Worm (Caenorhabditis elegans) whole organism, young adult: ENCODE data around the gene B0244.7.

ENCODE experiments used
- B0035.1 ChIP-seq: sonication (generic microtip); optimal IDR thresholded peaks from 2 replicates; lab custom pipeline; 2016; ENCODE audit warnings: missing genetic modification characterization, mild to moderate bottlenecking, missing compliant biosample characterization, missing genotype, missing genetic modification reagents
- B0261.1 ChIP-seq: sonication (generic microtip); optimal IDR thresholded peaks from 2 replicates; lab custom pipeline; 2016; ENCODE audit warnings: mild to moderate bottlenecking, missing genetic modification characterization, moderate library complexity, missing compliant biosample characterization
- B0336.3 ChIP-seq: fragments of 200-800 bp; sonication (Bioruptor generic); IDR thresholded peaks from 2 replicates; pipeline ENCODE4 v1.3.6; 2022; ENCODE audit warnings: missing genetic modification characterization, missing compliant biosample characterization
- F22D6.2 ChIP-seq: sonication (generic microtip); optimal IDR thresholded peaks from 2 replicates; lab custom pipeline; 2016; ENCODE audit warnings: mild to moderate bottlenecking, missing genetic modification characterization, missing compliant biosample characterization
- F39B2.1 ChIP-seq: fragments of 200-800 bp; sonication (Bioruptor generic); IDR thresholded peaks from 2 replicates; pipeline ENCODE4 v1.3.6; 2022; ENCODE audit warnings: missing genetic modification reagents, missing genetic modification characterization, missing compliant biosample characterization
- K11D2.4 ChIP-seq: fragments of 200-800 bp; sonication (Bioruptor generic); IDR thresholded peaks from 2 replicates; pipeline ENCODE4 v1.3.6; 2022; ENCODE audit warnings: missing genetic modification reagents, missing genetic modification characterization, missing compliant biosample characterization
- T07F8.4 ChIP-seq: sonication (generic microtip); optimal IDR thresholded peaks from 2 replicates; lab custom pipeline; 2016; ENCODE audit warnings: mild to moderate bottlenecking, missing genetic modification characterization, moderate library complexity, missing compliant biosample characterization
- T26A5.8 ChIP-seq: sonication (generic microtip); optimal IDR thresholded peaks from 2 replicates; lab custom pipeline; 2016; ENCODE audit warnings: missing genetic modification characterization, missing compliant biosample characterization
- Y53F4B.3 ChIP-seq: fragments of 200-800 bp; sonication (Bioruptor generic); IDR thresholded peaks from 2 replicates; pipeline ENCODE4 v1.3.6; 2022; ENCODE audit warnings: missing genetic modification reagents, missing genetic modification characterization, missing compliant biosample characterization
- Y56A3A.18 ChIP-seq: fragments of 200-800 bp; sonication (Bioruptor generic); IDR thresholded peaks from 2 replicates; pipeline ENCODE4 v1.3.6; 2022; ENCODE audit warnings: missing genetic modification reagents, missing genetic modification characterization, missing compliant biosample characterization
- Y95B8A.8 ChIP-seq: fragments of 200-800 bp; sonication (Bioruptor generic); IDR thresholded peaks from 2 replicates; pipeline ENCODE4 v1.3.6; 2022; ENCODE audit warnings: missing genetic modification reagents, missing genetic modification characterization, missing compliant biosample characterization
- akir-1 ChIP-seq: fragments of 200-800 bp; sonication (Bioruptor generic); optimal IDR thresholded peaks from 2 replicates; lab custom pipeline; 2018; ENCODE audit warnings: mild to moderate bottlenecking, missing genetic modification characterization, moderate library complexity, missing compliant biosample characterization
- atf-7 ChIP-seq: sonication (generic microtip); optimal IDR thresholded peaks from 2 replicates; lab custom pipeline; 2017; ENCODE audit warnings: mild to moderate bottlenecking, missing genetic modification characterization, missing compliant biosample characterization
- bed-1 ChIP-seq: fragments of 200-800 bp; sonication (Bioruptor generic); IDR thresholded peaks from 2 replicates; pipeline ENCODE4 v1.3.6; 2022; ENCODE audit warnings: missing genetic modification reagents, missing genetic modification characterization, missing compliant biosample characterization
- cebp-1 ChIP-seq, 2 experiments: fragments of 200-800 bp in 1 of 2; sonication (Bioruptor generic) in 1 of 2; sonication (generic microtip) in 1 of 2; IDR thresholded peaks in 1 of 2; optimal IDR thresholded peaks in 1 of 2; 2 replicates each; pipeline versions ENCODE4 v1.3.6 to Lab custom; 2017 to 2022; ENCODE audit warnings: missing compliant biosample characterization in 2 of 2, missing genetic modification characterization in 2 of 2, mild to moderate bottlenecking in 1 of 2, missing genetic modification reagents in 1 of 2, moderate library complexity in 1 of 2
- cebp-2 ChIP-seq: fragments of 200-800 bp; sonication (Bioruptor generic); IDR thresholded peaks from 2 replicates; pipeline ENCODE4 v1.3.6; 2022; ENCODE audit warnings: missing genetic modification characterization, missing compliant biosample characterization
- ceh-27 ChIP-seq: fragments of 200-800 bp; sonication (Bioruptor generic); optimal IDR thresholded peaks from 2 replicates; lab custom pipeline; 2018; ENCODE audit warnings: mild to moderate bottlenecking, missing genetic modification characterization, moderate library complexity, missing compliant biosample characterization
- ceh-40 ChIP-seq: fragments of 200-800 bp; sonication (Bioruptor generic); IDR thresholded peaks from 2 replicates; pipeline ENCODE4 v1.3.6; 2022; ENCODE audit warnings: missing genetic modification characterization, missing compliant biosample characterization
- ceh-79 ChIP-seq: sonication (generic microtip); optimal IDR thresholded peaks from 2 replicates; lab custom pipeline; 2017; ENCODE audit warnings: mild to moderate bottlenecking, missing genetic modification characterization, missing compliant biosample characterization
- efl-1 ChIP-seq: fragments of 150-350 bp; optimal IDR thresholded peaks from 2 replicates; lab custom pipeline; 2014; ENCODE audit warnings: missing biosample characterization, missing genetic modification reagents, missing genetic modification characterization
- egrh-3 ChIP-seq: fragments of 200-800 bp; sonication (Bioruptor generic); IDR thresholded peaks from 2 replicates; pipeline ENCODE4 v1.3.6; 2022; ENCODE audit warnings: missing genetic modification reagents, missing genetic modification characterization, missing compliant biosample characterization
- fkh-3 ChIP-seq: sonication (generic microtip); optimal IDR thresholded peaks from 2 replicates; lab custom pipeline; 2016; ENCODE audit warnings: mild to moderate bottlenecking, missing genetic modification characterization, missing compliant biosample characterization
- hmg-1.2 ChIP-seq: fragments of 200-800 bp; sonication (Bioruptor generic); IDR thresholded peaks from 2 replicates; pipeline ENCODE4 v1.3.6; 2022; ENCODE audit warnings: missing genetic modification reagents, missing genetic modification characterization, missing compliant biosample characterization
- hrde-1 ChIP-seq: sonication (generic microtip); optimal IDR thresholded peaks from 2 replicates; lab custom pipeline; 2016; ENCODE audit warnings: missing genetic modification characterization, mild to moderate bottlenecking, missing compliant biosample characterization, moderate library complexity, missing genotype, missing genetic modification reagents, borderline replicate concordance
- let-526 ChIP-seq: fragments of 200-800 bp; sonication (Bioruptor generic); IDR thresholded peaks from 2 replicates; pipeline ENCODE4 v1.3.6; 2022; ENCODE audit warnings: missing genetic modification reagents, missing genetic modification characterization, missing compliant biosample characterization
- let-607 ChIP-seq, 2 experiments: fragments of 200-800 bp in 1 of 2; sonication (Bioruptor generic) in 1 of 2; sonication (generic microtip) in 1 of 2; optimal IDR thresholded peaks; 2 replicates each; lab custom pipeline; 2016 to 2018; ENCODE audit warnings: mild to moderate bottlenecking in 2 of 2, missing compliant biosample characterization in 2 of 2, missing genetic modification characterization in 2 of 2, moderate library complexity in 2 of 2, missing genotype in 1 of 2
- lin-35 ChIP-seq, 3 experiments: fragments of 150-350 bp in 2 of 3; sonication (generic microtip) in 1 of 3; optimal IDR thresholded peaks; 2 replicates each; lab custom pipeline; 2014 to 2018; ENCODE audit warnings: missing biosample characterization in 3 of 3, missing genetic modification characterization in 3 of 3, missing genetic modification reagents in 3 of 3
- lin-40 ChIP-seq: sonication (generic microtip); optimal IDR thresholded peaks from 2 replicates; lab custom pipeline; 2016; ENCODE audit warnings: missing genetic modification characterization, mild to moderate bottlenecking, missing compliant biosample characterization, missing genotype, missing genetic modification reagents
- lin-54 ChIP-seq: fragments of 200-800 bp; sonication (Bioruptor generic); optimal IDR thresholded peaks from 2 replicates; lab custom pipeline; 2018; ENCODE audit warnings: mild to moderate bottlenecking, missing genetic modification characterization, missing compliant biosample characterization
- lsy-27 ChIP-seq: sonication (generic microtip); optimal IDR thresholded peaks from 2 replicates; lab custom pipeline; 2017; ENCODE audit warnings: missing genetic modification characterization, mild to moderate bottlenecking, missing compliant biosample characterization, antibody characterized with exemption, missing genotype, borderline replicate concordance; ENCODE audit not compliant: insufficient read depth
- madf-10 ChIP-seq: sonication (generic microtip); optimal IDR thresholded peaks from 2 replicates; lab custom pipeline; 2016; ENCODE audit warnings: mild to moderate bottlenecking, missing genetic modification characterization, missing compliant biosample characterization
- nhr-120 ChIP-seq: fragments of 200-800 bp; sonication (Bioruptor generic); IDR thresholded peaks from 2 replicates; pipeline ENCODE4 v1.3.6; 2022; ENCODE audit warnings: missing genetic modification characterization, missing compliant biosample characterization
- nhr-80 ChIP-seq: sonication (generic microtip); optimal IDR thresholded peaks from 2 replicates; lab custom pipeline; 2016; ENCODE audit warnings: missing genetic modification characterization, missing compliant biosample characterization
- pha-4 ChIP-seq: fragments of 150-350 bp; sonication (generic microtip); optimal IDR thresholded peaks from 2 replicates; lab custom pipeline; 2014; ENCODE audit warnings: missing biosample characterization, missing genetic modification reagents, missing genetic modification characterization
- rcor-1 ChIP-seq: fragments of 200-800 bp; sonication (Bioruptor generic); IDR thresholded peaks from 2 replicates; pipeline ENCODE4 v1.3.6; 2022; ENCODE audit warnings: missing genetic modification reagents, missing genetic modification characterization, missing compliant biosample characterization
- snpc-1.1 ChIP-seq: sonication (generic microtip); optimal IDR thresholded peaks from 2 replicates; lab custom pipeline; 2017; ENCODE audit warnings: missing genetic modification characterization, mild to moderate bottlenecking, missing compliant biosample characterization, antibody characterized with exemption, moderate library complexity, missing genotype, missing genetic modification reagents; ENCODE audit not compliant: insufficient read depth
- snpc-3.4 ChIP-seq: sonication (generic microtip); optimal IDR thresholded peaks from 2 replicates; lab custom pipeline; 2017; ENCODE audit warnings: missing genetic modification characterization, mild to moderate bottlenecking, missing compliant biosample characterization, antibody characterized with exemption, moderate library complexity, missing genotype, missing genetic modification reagents
- snpc-4 ChIP-seq, 5 experiments: fragments of 150-350 bp in 1 of 5; sonication (generic microtip) in 4 of 5; optimal IDR thresholded peaks; 2 replicates each; lab custom pipeline; 2014 to 2018; ENCODE audit warnings: missing genetic modification characterization in 5 of 5, missing biosample characterization in 3 of 5, antibody characterized with exemption in 2 of 5, mild to moderate bottlenecking in 2 of 5, missing compliant biosample characterization in 2 of 5, missing genotype in 2 of 5, moderate library complexity in 2 of 5, missing genetic modification reagents in 1 of 5
- sptf-2 ChIP-seq: fragments of 200-800 bp; sonication (Bioruptor generic); optimal IDR thresholded peaks from 2 replicates; lab custom pipeline; 2018; ENCODE audit warnings: mild to moderate bottlenecking, missing genetic modification characterization, missing compliant biosample characterization
- tbx-9 ChIP-seq: sonication (generic microtip); optimal IDR thresholded peaks from 2 replicates; lab custom pipeline; 2016; ENCODE audit warnings: borderline replicate concordance, missing genetic modification characterization, inconsistent platforms, missing compliant biosample characterization
- unc-130 ChIP-seq: sonication (generic microtip); optimal IDR thresholded peaks from 2 replicates; lab custom pipeline; 2016; ENCODE audit warnings: missing genetic modification reagents, missing genetic modification characterization, missing compliant biosample characterization
- xnd-1 ChIP-seq: sonication (generic microtip); optimal IDR thresholded peaks from 2 replicates; lab custom pipeline; 2016; ENCODE audit warnings: missing genotype, missing genetic modification reagents, missing genetic modification characterization, missing compliant biosample characterization
- ztf-18 ChIP-seq: sonication (generic microtip); optimal IDR thresholded peaks from 2 replicates; lab custom pipeline; 2016; ENCODE audit warnings: missing genotype, mild to moderate bottlenecking, missing genetic modification characterization, missing compliant biosample characterization
- ztf-22 ChIP-seq: fragments of 200-800 bp; sonication (Bioruptor generic); optimal IDR thresholded peaks from 2 replicates; lab custom pipeline; 2018; ENCODE audit warnings: mild to moderate bottlenecking, missing genetic modification characterization, moderate library complexity, missing compliant biosample characterization
- ztf-25 ChIP-seq: fragments of 200-800 bp; sonication (Bioruptor generic); IDR thresholded peaks from 2 replicates; pipeline ENCODE4 v1.3.6; 2022; ENCODE audit warnings: missing genetic modification reagents, missing genetic modification characterization, missing compliant biosample characterization
- ztf-26 ChIP-seq: sonication (generic microtip); optimal IDR thresholded peaks from 2 replicates; lab custom pipeline; 2017; ENCODE audit warnings: missing genetic modification characterization, missing compliant biosample characterization
- ztf-28 ChIP-seq: fragments of 200-800 bp; sonication (Bioruptor generic); IDR thresholded peaks from 2 replicates; pipeline ENCODE4 v1.3.6; 2022; ENCODE audit warnings: missing genetic modification reagents, missing genetic modification characterization, missing compliant biosample characterization
- ztf-3 ChIP-seq: fragments of 200-800 bp; sonication (Bioruptor generic); optimal IDR thresholded peaks from 2 replicates; lab custom pipeline; 2018; ENCODE audit warnings: mild to moderate bottlenecking, missing genetic modification characterization, missing compliant biosample characterization

The B0244.7 gene

DNA sequence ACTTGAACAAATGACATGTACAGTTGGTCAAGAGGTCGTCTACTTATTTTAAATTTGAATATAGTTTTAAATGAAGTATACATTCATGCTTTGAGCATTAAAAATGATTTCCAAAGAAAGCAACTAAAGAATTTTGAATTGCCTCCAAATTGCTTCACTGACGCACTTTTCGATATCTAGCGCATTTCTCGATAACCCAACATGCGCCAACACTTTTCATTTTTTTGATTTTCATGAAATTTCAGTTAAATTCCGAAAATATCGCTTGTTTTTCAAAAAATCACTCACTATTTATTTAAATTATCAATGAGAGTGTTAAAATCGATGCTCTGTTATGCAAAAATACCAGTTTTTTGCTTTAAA, 11.5 kb upstream of the B0244.7 start (continued):
- TF ChIP-seq B0336.3 (GFP tag; lab: Robert Waterston, UW) (no peak), B0035.1 (tag; lab: Kevin White, UChicago) (no peak), let-607 (tag; optimal IDR thresholded peaks at IDR 0.05; lab: Kevin White, UChicago) (no peak), F39B2.1 (GFP tag; lab: Robert Waterston, UW) (no peak), bed-1 (no peak), hmg-1.2 (GFP tag; lab: Robert Waterston, UW) (no peak), sptf-2 (GFP tag; lab: Kevin White, UChicago) (no peak), lin-35 (GFP tag; optimal IDR thresholded peaks at IDR 0.05; lab: Kevin White, UChicago) (peak; percentile 48 to 75 (median 60)), unc-130 (GFP tag; lab: Kevin White, UChicago) (no peak), let-526 (GFP tag; lab: Robert Waterston, UW) (no peak), pha-4 (tag; lab: Kevin White, UChicago) (no peak), F22D6.2 (no peak), lin-40 (tag; lab: Kevin White, UChicago) (no peak), rcor-1 (GFP tag; lab: Robert Waterston, UW) (peak; percentile 42; the same call in 1 of the 2 replicates), fkh-3 (tag; lab: Kevin White, UChicago) (no peak), snpc-3.4 (no peak), ztf-28 (no peak), tbx-9 (tag; lab: Kevin White, UChicago) (no peak), ceh-27 (GFP tag; lab: Kevin White, UChicago) (no peak), hrde-1 (tag; lab: Kevin White, UChicago) (no peak), cebp-1 (GFP tag; IDR thresholded peaks at IDR 0.05; lab: Robert Waterston, UW) (no peak), cebp-1 (tag; optimal IDR thresholded peaks at IDR 0.05; lab: Kevin White, UChicago) (no peak), efl-1 (GFP tag; lab: Kevin White, UChicago) (peak; percentile 78), ztf-22 (GFP tag; lab: Kevin White, UChicago) (no peak), Y56A3A.18 (GFP tag; lab: Robert Waterston, UW) (no peak), nhr-80 (tag; lab: Kevin White, UChicago) (no peak), ztf-3 (no peak), T26A5.8 (no peak), B0261.1 (tag; lab: Kevin White, UChicago) (no peak), nhr-120 (GFP tag; lab: Robert Waterston, UW) (no peak), T07F8.4 (tag; lab: Kevin White, UChicago) (no peak), akir-1 (no peak), Y53F4B.3 (no peak), cebp-2 (no peak), lin-54 (peak; percentile 98), xnd-1 (tag; lab: Kevin White, UChicago) (peak; percentile 76), ztf-18 (tag; lab: Kevin White, UChicago) (peak; percentile 94), ztf-25 (GFP tag; lab: Robert Waterston, UW) (no peak), egrh-3 (GFP tag; lab: Robert Waterston, UW) (no peak), lsy-27 (tag; lab: Kevin White, UChicago) (no peak), snpc-1.1 (tag; lab: Kevin White, UChicago) (no peak), Y95B8A.8 (GFP tag; lab: Robert Waterston, UW) (no peak), atf-7 (tag; lab: Kevin White, UChicago) (no peak), ceh-40 (no peak), K11D2.4 (GFP tag; lab: Robert Waterston, UW) (no peak), madf-10 (tag; lab: Kevin White, UChicago) (no peak), snpc-4 (GFP tag; optimal IDR thresholded peaks at IDR 0.05; lab: Kevin White, UChicago) (no peak), snpc-4 (tag; optimal IDR thresholded peaks at IDR 0.05; lab: Kevin White, UChicago) (no peak), ceh-79 (tag; lab: Kevin White, UChicago) (no peak), ztf-26 (tag; lab: Kevin White, UChicago) (no peak)
